Worm (Caenorhabditis elegans) whole organism, L3 larva: ENCODE results near the gene xbp-1.

Source experiments
- R02D3.7 ChIP-seq: fragments of 150-350 bp; optimal IDR thresholded peaks from 2 replicates; lab custom pipeline; 2014; ENCODE audit warnings: missing biosample characterization, missing genetic modification characterization
- ceh-16 ChIP-seq: sonication (generic microtip); optimal IDR thresholded peaks from 2 replicates; lab custom pipeline; 2017; ENCODE audit warnings: missing biosample characterization, missing genetic modification characterization
- ceh-28 ChIP-seq: fragments of 150-350 bp; optimal IDR thresholded peaks from 2 replicates; lab custom pipeline; 2014; ENCODE audit warnings: missing biosample characterization, missing genetic modification reagents, missing genetic modification characterization
- ceh-82 ChIP-seq: fragments of 150-350 bp; optimal IDR thresholded peaks from 2 replicates; lab custom pipeline; 2014; ENCODE audit warnings: missing biosample characterization, missing genetic modification characterization
- hmg-11 ChIP-seq: sonication (generic microtip); optimal IDR thresholded peaks from 2 replicates; lab custom pipeline; 2016; ENCODE audit warnings: missing genetic modification characterization, missing compliant biosample characterization
- nhr-12 ChIP-seq: fragments of 150-350 bp; optimal IDR thresholded peaks from 2 replicates; lab custom pipeline; 2014; ENCODE audit warnings: missing biosample characterization, missing genetic modification characterization
- nhr-23 ChIP-seq: fragments of 150-350 bp; optimal IDR thresholded peaks from 2 replicates; lab custom pipeline; 2014; ENCODE audit warnings: missing biosample characterization, missing genetic modification reagents, missing genetic modification characterization
- nhr-28 ChIP-seq: fragments of 150-350 bp; optimal IDR thresholded peaks from 2 replicates; lab custom pipeline; 2014; ENCODE audit warnings: missing biosample characterization, missing genetic modification characterization
- nhr-77 ChIP-seq: fragments of 150-350 bp; optimal IDR thresholded peaks from 2 replicates; lab custom pipeline; 2014; ENCODE audit warnings: missing biosample characterization, missing genetic modification characterization
- sea-2 ChIP-seq: fragments of 150-350 bp; sonication (generic microtip); optimal IDR thresholded peaks from 4 replicates; lab custom pipeline; 2014; ENCODE audit warnings: missing biosample characterization, missing genetic modification reagents, missing genetic modification characterization
- skn-1 ChIP-seq: fragments of 150-350 bp; optimal IDR thresholded peaks from 2 replicates; lab custom pipeline; 2014; ENCODE audit warnings: missing biosample characterization, missing genetic modification characterization
- snpc-4 ChIP-seq: fragments of 150-350 bp; optimal IDR thresholded peaks from 2 replicates; lab custom pipeline; 2014; ENCODE audit warnings: missing biosample characterization, missing genetic modification characterization
- unc-62 ChIP-seq: fragments of 150-350 bp; sonication (generic microtip); optimal IDR thresholded peaks from 4 replicates; lab custom pipeline; 2014; ENCODE audit warnings: missing biosample characterization, missing genetic modification reagents, missing genetic modification characterization
- ztf-4 ChIP-seq: fragments of 150-350 bp; optimal IDR thresholded peaks from 2 replicates; lab custom pipeline; 2014; ENCODE audit warnings: missing biosample characterization, missing genetic modification characterization

- TF ChIP-seq R02D3.7 (tag; lab: Kevin White, UChicago) = no peak
- no peak for TF ChIP-seq skn-1 (tag; lab: Kevin White, UChicago)
- TF ChIP-seq nhr-28 (tag; lab: Kevin White, UChicago) = no peak
- no peak for TF ChIP-seq nhr-12 (tag; lab: Kevin White, UChicago)
- no peak for TF ChIP-seq sea-2 (GFP tag; lab: Kevin White, UChicago)
- no peak for TF ChIP-seq unc-62 (GFP tag; lab: Kevin White, UChicago)
- no peak for TF ChIP-seq nhr-77 (tag; lab: Kevin White, UChicago)
- TF ChIP-seq ceh-28 (tag; lab: Kevin White, UChicago) = no peak
- TF ChIP-seq hmg-11 (tag; lab: Kevin White, UChicago) = no peak
- no peak for TF ChIP-seq nhr-23 (tag; lab: Kevin White, UChicago)
- TF ChIP-seq ztf-4 (tag; lab: Kevin White, UChicago) = no peak
- TF ChIP-seq ceh-16 (tag; lab: Kevin White, UChicago) = no peak
- TF ChIP-seq snpc-4 (tag; lab: Kevin White, UChicago) = no peak
- TF ChIP-seq ceh-82 (tag; lab: Kevin White, UChicago) = no peak
Measured at ce11 chrIII:4220864-4221263, 27.3 kb downstream of the xbp-1 start.
